Worm (Caenorhabditis elegans): ENCODE results near the gene C07G3.8.

Gene C07G3.8

DNA sequence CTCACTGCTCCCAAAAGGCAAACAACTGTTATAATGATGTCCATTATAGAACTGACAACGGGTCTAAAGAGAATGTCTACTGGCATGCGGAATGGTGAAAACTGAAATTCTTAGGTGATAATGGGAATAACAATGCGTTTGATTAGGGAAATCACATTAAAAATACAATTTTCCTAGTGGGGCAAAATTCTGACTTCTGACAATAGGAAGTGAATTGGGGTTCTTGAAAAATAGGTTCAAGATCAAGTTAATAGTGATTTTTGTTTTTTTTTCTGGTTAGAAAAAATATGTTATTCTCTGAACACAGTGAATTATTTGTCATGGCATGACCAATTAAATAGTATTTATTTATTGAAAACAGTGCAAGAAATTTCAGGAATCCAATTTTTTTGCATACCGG lies 15.1 kb downstream of the C07G3.8 start, which contains the start of gene srbc-32:
TSS of gene srbc-32 (minus strand) at position 101 of the 400 bp plus-strand sequence.
- TF ChIP-seq F26F4.8 (GFP tag; conservative IDR thresholded peaks at IDR 0.05) (no peak), saeg-2 (GFP tag; IDR thresholded peaks at IDR 0.05) (no peak), lin-29 (GFP tag; IDR thresholded peaks at IDR 0.05) (no peak), tag-97 (GFP tag; IDR thresholded peaks at IDR 0.05) (no peak), duxl-1 (tag; optimal IDR thresholded peaks at IDR 0.05; ENCODE audit: poor library complexity) (no peak), aha-1 (tag) (no peak), dpl-1 (GFP tag; optimal IDR thresholded peaks at IDR 0.05) (no peak), daf-8 (GFP tag; IDR thresholded peaks at IDR 0.05) (no peak), arid-1 (GFP tag; conservative IDR thresholded peaks at IDR 0.05) (no peak), mes-2 (tag; optimal IDR thresholded peaks at IDR 0.05; ENCODE audit: poor library complexity, severe bottlenecking) (no peak), madf-9 (GFP tag; conservative IDR thresholded peaks at IDR 0.05) (no peak), mdt-29 (GFP tag; IDR thresholded peaks at IDR 0.05) (no peak), lim-7 (GFP tag; IDR thresholded peaks at IDR 0.05) (no peak), egl-43 (GFP tag; IDR thresholded peaks at IDR 0.05) (no peak), ztf-11 (tag; optimal IDR thresholded peaks at IDR 0.05) (no peak)

DNA sequence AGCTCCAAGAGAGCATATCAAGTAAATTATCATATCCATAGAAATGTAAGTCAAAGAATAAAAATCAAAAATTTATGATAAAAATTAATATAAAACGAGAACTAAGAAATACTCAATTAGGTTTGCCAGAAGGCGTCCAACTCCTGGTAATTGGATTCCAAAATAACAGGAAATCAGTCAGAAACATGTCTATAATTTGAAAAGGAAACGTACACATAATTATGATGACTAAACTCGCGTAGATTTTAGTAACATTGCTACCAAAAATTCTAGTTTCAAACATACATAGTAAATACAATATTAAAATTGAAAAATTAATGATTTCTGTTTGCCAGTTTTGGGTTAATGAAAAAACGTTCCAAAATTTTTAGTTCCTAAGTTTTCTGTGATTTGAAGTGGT lies 17.2 kb downstream of the C07G3.8 start, which contains the start of gene srbc-33:
TSS of gene srbc-33 (minus strand) at position 101 of the 400 bp plus-strand sequence.
- TF ChIP-seq F26F4.8 (GFP tag; conservative IDR thresholded peaks at IDR 0.05) = no peak
- TF ChIP-seq aha-1 (tag) = peak; percentile 3
- TF ChIP-seq lim-7 (GFP tag; IDR thresholded peaks at IDR 0.05) = no peak
- no peak for TF ChIP-seq rbr-2 (tag; optimal IDR thresholded peaks at IDR 0.05)
- no peak for TF ChIP-seq mdl-1 (tag; optimal IDR thresholded peaks at IDR 0.05)
- TF ChIP-seq unc-39 (tag; optimal IDR thresholded peaks at IDR 0.05) = no peak
- TF ChIP-seq ZK337.2 (GFP tag; IDR thresholded peaks at IDR 0.05) = no peak

DNA sequence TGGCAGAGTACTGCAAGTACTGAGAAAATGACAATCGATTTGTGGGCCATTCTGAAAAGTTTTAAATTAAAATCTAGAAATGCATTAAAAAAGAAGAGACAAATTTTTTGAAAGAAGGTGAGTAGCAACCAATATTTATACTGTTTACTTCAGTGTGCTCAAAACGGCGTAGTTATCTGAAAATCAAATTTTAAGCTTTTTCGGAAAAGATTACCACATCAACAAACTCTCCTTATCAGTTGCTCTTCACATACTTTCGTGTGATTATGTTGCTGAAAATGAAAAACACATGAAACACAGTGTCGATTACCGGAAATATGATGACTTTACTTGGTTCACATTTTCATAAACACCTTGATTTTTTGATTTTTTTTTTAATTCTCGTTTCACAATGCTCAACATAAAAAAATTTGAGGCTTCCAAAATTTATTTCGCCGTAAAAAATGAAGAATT lies 19.4 kb downstream of the C07G3.8 start, which contains the start of gene lys-7:
TSS of gene lys-7 (minus strand) at position 51 of the 453 bp plus-strand sequence.
- TF ChIP-seq daf-16 (GFP tag; optimal IDR thresholded peaks at IDR 0.05) = no peak
- TF ChIP-seq daf-16 (tag; optimal IDR thresholded peaks at IDR 0.05) = peak; percentile 96
- TF ChIP-seq ceh-28 (tag; optimal IDR thresholded peaks at IDR 0.05) = no peak

DNA sequence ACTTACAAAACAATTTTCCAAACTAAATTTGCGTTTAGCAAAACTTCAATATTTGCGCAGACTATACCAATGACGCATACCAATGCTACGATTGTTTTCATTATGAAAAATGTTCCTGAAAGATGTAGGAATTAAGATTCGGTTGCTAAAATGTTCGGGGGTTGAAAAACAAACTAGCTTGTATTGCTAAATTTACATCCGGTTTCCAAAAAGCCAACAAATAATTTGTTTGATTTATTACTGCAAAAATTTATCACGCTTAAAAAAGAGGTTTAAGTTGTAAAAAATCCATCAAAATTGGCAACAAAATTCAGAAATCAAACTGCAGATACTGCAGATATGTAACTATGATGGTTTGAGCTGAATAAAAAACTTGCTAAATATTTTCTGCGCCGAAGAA lies 21.6 kb downstream of the C07G3.8 start, which contains the start of gene srbc-30:
TSS of gene srbc-30 (minus strand) at position 101 of the 400 bp plus-strand sequence.
- TF ChIP-seq attf-4 (tag; optimal IDR thresholded peaks at IDR 0.05) = no peak
- TF ChIP-seq spr-1 (tag; optimal IDR thresholded peaks at IDR 0.05) = no peak
- TF ChIP-seq lir-3 (tag; optimal IDR thresholded peaks at IDR 0.05) = no peak
- no peak for TF ChIP-seq saeg-2 (GFP tag; IDR thresholded peaks at IDR 0.05)
- TF ChIP-seq unc-62 (GFP tag; optimal IDR thresholded peaks at IDR 0.05 in 1 of 2) = no peak
- no peak for TF ChIP-seq unc-62 (tag; optimal IDR thresholded peaks at IDR 0.05)
- TF ChIP-seq dpl-1 (GFP tag; optimal IDR thresholded peaks at IDR 0.05) = no peak
- no peak for TF ChIP-seq lin-13 (GFP tag; optimal IDR thresholded peaks at IDR 0.05)

DNA sequence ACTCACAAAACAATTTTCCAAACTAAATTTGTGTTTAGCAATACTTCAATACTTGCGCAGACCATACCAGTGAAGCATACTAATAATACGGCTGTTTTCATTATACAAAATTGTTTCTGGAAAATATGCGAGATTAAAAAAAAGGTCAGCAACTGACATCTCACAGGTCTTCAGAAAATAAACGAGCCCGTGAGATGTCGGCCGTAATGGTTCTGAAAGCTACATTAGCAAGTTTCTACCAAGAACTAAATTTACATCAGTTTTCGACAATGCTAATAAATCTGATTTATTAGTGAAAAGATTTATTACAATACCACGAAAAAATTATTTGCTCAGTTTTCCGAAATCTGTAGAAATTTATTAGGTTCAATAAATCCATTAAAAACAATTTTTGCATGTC lies 24.4 kb downstream of the C07G3.8 start, which contains the start of gene srbc-31:
TSS of gene srbc-31 (minus strand) at position 101 of the 400 bp plus-strand sequence.
- TF ChIP-seq zip-11 (GFP tag; IDR thresholded peaks at IDR 0.05) (no peak), egl-43 (GFP tag; IDR thresholded peaks at IDR 0.05) (no peak), nhr-10 (tag; optimal IDR thresholded peaks at IDR 0.05) (no peak), dmd-8 (GFP tag; IDR thresholded peaks at IDR 0.05) (no peak), nhr-25 (tag; optimal IDR thresholded peaks at IDR 0.05; ENCODE audit: borderline replicate concordance, insufficient read depth) (no peak), pha-4 (GFP tag; IDR thresholded peaks at IDR 0.05) (no peak), pha-4 (tag; optimal IDR thresholded peaks at IDR 0.05) (no peak), madf-5 (GFP tag; IDR thresholded peaks at IDR 0.05) (no peak), nhr-41 (GFP tag; IDR thresholded peaks at IDR 0.05) (no peak), Y48G9A.11 (GFP tag; IDR thresholded peaks at IDR 0.05) (no peak), F44E2.7 (GFP tag; IDR thresholded peaks at IDR 0.05) (no peak), lin-1 (GFP tag; IDR thresholded peaks at IDR 0.05) (no peak), arid-1 (GFP tag; conservative IDR thresholded peaks at IDR 0.05) (no peak), lin-38 (GFP tag; IDR thresholded peaks at IDR 0.05) (no peak), aly-2 (tag; optimal IDR thresholded peaks at IDR 0.05) (no peak), mdl-1 (tag; optimal IDR thresholded peaks at IDR 0.05) (no peak), ces-1 (GFP tag; optimal IDR thresholded peaks at IDR 0.05) (no peak)

Measured in whole organism, L4 larva.